Worm (Caenorhabditis elegans) whole organism, late embryonic: Measurements from ENCODE around the gene ugt-44.

ENCODE experiments used
- dmd-4 ChIP-seq: sonication (generic microtip); optimal IDR thresholded peaks from 2 replicates; lab custom pipeline; 2016; ENCODE audit warnings: borderline replicate concordance, missing genetic modification characterization, missing compliant biosample characterization
- eyg-1 ChIP-seq: sonication (generic microtip); optimal IDR thresholded peaks from 2 replicates; lab custom pipeline; 2016; ENCODE audit warnings: missing genotype, missing genetic modification characterization, missing compliant biosample characterization
- fkh-10 ChIP-seq: fragments of 150-350 bp; optimal IDR thresholded peaks from 2 replicates; lab custom pipeline; 2014; ENCODE audit warnings: missing biosample characterization, missing genetic modification reagents, missing genetic modification characterization
- odd-2 ChIP-seq: sonication (generic microtip); optimal IDR thresholded peaks from 2 replicates; lab custom pipeline; 2017; ENCODE audit warnings: antibody characterized with exemption, mild to moderate bottlenecking, missing genetic modification characterization, missing compliant biosample characterization
- pha-4 ChIP-seq: fragments of 150-350 bp; optimal IDR thresholded peaks from 2 replicates; lab custom pipeline; 2018; ENCODE audit warnings: missing biosample characterization, missing genetic modification reagents, missing genetic modification characterization
- pqm-1 ChIP-seq: sonication (generic microtip); optimal IDR thresholded peaks from 2 replicates; lab custom pipeline; 2016; ENCODE audit warnings: missing genetic modification characterization, missing compliant biosample characterization
- sdc-2 ChIP-seq: sonication (generic microtip); optimal IDR thresholded peaks from 2 replicates; lab custom pipeline; 2016; ENCODE audit warnings: missing genotype, missing genetic modification characterization, missing compliant biosample characterization
- tbx-2 ChIP-seq: sonication (generic microtip); optimal IDR thresholded peaks from 2 replicates; lab custom pipeline; 2016; ENCODE audit warnings: missing genetic modification characterization, missing compliant biosample characterization
- unc-3 ChIP-seq, 2 experiments: fragments of 200-800 bp in 1 of 2; sonication (Bioruptor generic) in 1 of 2; sonication (generic microtip) in 1 of 2; conservative IDR thresholded peaks in 1 of 2; optimal IDR thresholded peaks in 1 of 2; 2 replicates each; pipeline versions ENCODE4 v1.3.6 to Lab custom; 2016 to 2022; ENCODE audit warnings: missing compliant biosample characterization in 2 of 2, missing genetic modification characterization in 2 of 2, missing genetic modification reagents in 1 of 2
- unc-55 ChIP-seq: sonication (generic microtip); optimal IDR thresholded peaks from 2 replicates; lab custom pipeline; 2017; ENCODE audit warnings: missing biosample characterization, missing genetic modification reagents, missing genetic modification characterization

- no peak for TF ChIP-seq eyg-1 (tag; lab: Kevin White, UChicago)
- TF ChIP-seq dmd-4 = no peak
- no peak for TF ChIP-seq unc-3 (GFP tag; conservative IDR thresholded peaks at IDR 0.05; lab: Robert Waterston, UW)
- TF ChIP-seq unc-3 (tag; optimal IDR thresholded peaks at IDR 0.05; lab: Kevin White, UChicago) = no peak
- TF ChIP-seq unc-55 (GFP tag; lab: Kevin White, UChicago) = no peak
- no peak for TF ChIP-seq pha-4 (tag; lab: Kevin White, UChicago)
- TF ChIP-seq fkh-10 (GFP tag; lab: Kevin White, UChicago) = no peak
- no peak for TF ChIP-seq tbx-2 (tag; lab: Kevin White, UChicago)
- no peak for TF ChIP-seq pqm-1 (tag; lab: Kevin White, UChicago)
- TF ChIP-seq sdc-2 (tag; lab: Kevin White, UChicago) = no peak
- TF ChIP-seq odd-2 (tag; lab: Kevin White, UChicago) = no peak
Measured at ce11 chrIV:10489409-10489808, 19.9 kb downstream of the ugt-44 start.
